Worm (Caenorhabditis elegans) whole organism, L4 larva: ENCODE measurements around the gene ZK546.2.
"Not testable (repeated sequence)": the region's sequence is repeated elsewhere in the genome, so short reads cannot be mapped to it uniquely, and the experiment has no call there.

Experiments
- T20F7.1 ChIP-seq: fragments of 200-800 bp; sonication (Bioruptor generic); optimal IDR thresholded peaks from 2 replicates; lab custom pipeline; 2018; ENCODE audit warnings: mild to moderate bottlenecking, missing genetic modification characterization, missing compliant biosample characterization
- T26A8.4 ChIP-seq: fragments of 200-800 bp; sonication (Bioruptor generic); IDR thresholded peaks from 2 replicates; pipeline ENCODE4 v1.3.6; 2022; ENCODE audit warnings: missing genetic modification characterization, missing compliant biosample characterization
- ZK337.2 ChIP-seq: fragments of 200-800 bp; sonication (Bioruptor generic); IDR thresholded peaks from 2 replicates; pipeline ENCODE4 v1.3.6; 2022; ENCODE audit warnings: missing genetic modification reagents, missing genetic modification characterization, missing compliant biosample characterization
- aly-2 ChIP-seq: sonication (generic microtip); optimal IDR thresholded peaks from 2 replicates; lab custom pipeline; 2018; ENCODE audit warnings: missing biosample characterization, missing genetic modification characterization
- ceh-28 ChIP-seq: fragments of 150-350 bp; optimal IDR thresholded peaks from 2 replicates; lab custom pipeline; 2014; ENCODE audit warnings: missing biosample characterization, missing genetic modification reagents, missing genetic modification characterization
- daf-16 ChIP-seq, 3 experiments: sonication (generic microtip); optimal IDR thresholded peaks; 2 replicates each; lab custom pipeline; 2016 to 2017; ENCODE audit warnings: missing genetic modification characterization in 3 of 3, missing genetic modification reagents in 3 of 3, mild to moderate bottlenecking in 2 of 3, missing compliant biosample characterization in 2 of 3, missing biosample characterization in 1 of 3, moderate library complexity in 1 of 3
- dmd-6 ChIP-seq: fragments of 200-800 bp; sonication (Bioruptor generic); IDR thresholded peaks from 2 replicates; pipeline ENCODE4 v1.3.6; 2022; ENCODE audit warnings: missing genetic modification reagents, missing genetic modification characterization, missing compliant biosample characterization
- dmd-9 ChIP-seq: fragments of 200-800 bp; sonication (Bioruptor generic); IDR thresholded peaks from 2 replicates; pipeline ENCODE4 v1.3.6; 2022; ENCODE audit warnings: missing genetic modification reagents, missing genetic modification characterization, missing compliant biosample characterization
- duxl-1 ChIP-seq: sonication (generic microtip); optimal IDR thresholded peaks from 2 replicates; lab custom pipeline; 2016; ENCODE audit warnings: mild to moderate bottlenecking, missing genetic modification characterization, moderate library complexity, missing compliant biosample characterization; ENCODE audit not compliant: poor library complexity
- dve-1 ChIP-seq: sonication (generic microtip); optimal IDR thresholded peaks from 2 replicates; lab custom pipeline; 2017; ENCODE audit warnings: antibody characterized with exemption, mild to moderate bottlenecking, missing genetic modification characterization, missing compliant biosample characterization; ENCODE audit not compliant: insufficient read depth
- hlh-11 ChIP-seq: fragments of 200-800 bp; sonication (Bioruptor generic); optimal IDR thresholded peaks from 2 replicates; lab custom pipeline; 2018; ENCODE audit warnings: mild to moderate bottlenecking, missing genetic modification characterization, missing compliant biosample characterization
- hlh-30 ChIP-seq: sonication (generic microtip); optimal IDR thresholded peaks from 2 replicates; lab custom pipeline; 2017; ENCODE audit warnings: antibody characterized with exemption, mild to moderate bottlenecking, missing genetic modification characterization, missing compliant biosample characterization; ENCODE audit not compliant: insufficient read depth
- hmg-1.1 ChIP-seq: fragments of 200-800 bp; sonication (Bioruptor generic); IDR thresholded peaks from 2 replicates; pipeline ENCODE4 v1.3.6; 2022; ENCODE audit warnings: missing genetic modification reagents, missing genetic modification characterization, missing compliant biosample characterization
- lim-7 ChIP-seq: fragments of 200-800 bp; sonication (Bioruptor generic); IDR thresholded peaks from 2 replicates; pipeline ENCODE4 v1.3.6; 2022; ENCODE audit warnings: missing genetic modification characterization, missing compliant biosample characterization
- lin-1 ChIP-seq: fragments of 200-800 bp; sonication (Bioruptor generic); IDR thresholded peaks from 2 replicates; pipeline ENCODE4 v1.3.6; 2022; ENCODE audit warnings: missing genetic modification reagents, missing genetic modification characterization, missing compliant biosample characterization
- lin-29 ChIP-seq: fragments of 200-800 bp; sonication (Bioruptor generic); IDR thresholded peaks from 2 replicates; pipeline ENCODE4 v1.3.6; 2022; ENCODE audit warnings: missing genetic modification reagents, missing genetic modification characterization, missing compliant biosample characterization
- lin-38 ChIP-seq: fragments of 200-800 bp; sonication (Bioruptor generic); IDR thresholded peaks from 2 replicates; pipeline ENCODE4 v1.3.6; 2022; ENCODE audit warnings: missing genetic modification reagents, missing genetic modification characterization, missing compliant biosample characterization
- lir-3 ChIP-seq: sonication (generic microtip); optimal IDR thresholded peaks from 2 replicates; lab custom pipeline; 2016; ENCODE audit warnings: mild to moderate bottlenecking, missing genetic modification characterization, missing compliant biosample characterization
- lsy-2 ChIP-seq, 2 experiments: fragments of 150-350 bp in 1 of 2; sonication (generic microtip) in 1 of 2; optimal IDR thresholded peaks; 2 replicates each; lab custom pipeline; 2014 to 2017; ENCODE audit warnings: missing biosample characterization in 2 of 2, missing genetic modification characterization in 2 of 2
- madf-9 ChIP-seq: fragments of 200-800 bp; sonication (Bioruptor generic); conservative IDR thresholded peaks from 2 replicates; pipeline ENCODE4 v1.3.6; 2022; ENCODE audit warnings: missing genetic modification reagents, missing genetic modification characterization, missing compliant biosample characterization
- mdl-1 ChIP-seq, 2 experiments: fragments of 150-350 bp in 1 of 2; sonication (generic microtip) in 1 of 2; optimal IDR thresholded peaks; 2 replicates each; lab custom pipeline; 2014 to 2017; ENCODE audit warnings: missing biosample characterization in 2 of 2, missing genetic modification characterization in 2 of 2
- mdt-29 ChIP-seq: fragments of 200-800 bp; sonication (Bioruptor generic); IDR thresholded peaks from 2 replicates; pipeline ENCODE4 v1.3.6; 2022; ENCODE audit warnings: missing genetic modification reagents, missing genetic modification characterization, missing compliant biosample characterization
- mep-1 ChIP-seq: fragments of 150-350 bp; sonication (generic microtip); optimal IDR thresholded peaks from 3 replicates; lab custom pipeline; 2014; ENCODE audit warnings: missing biosample characterization, missing genetic modification characterization
- mes-2 ChIP-seq: sonication (generic microtip); optimal IDR thresholded peaks from 2 replicates; lab custom pipeline; 2016; ENCODE audit warnings: missing genotype, mild to moderate bottlenecking, missing genetic modification characterization, missing compliant biosample characterization; ENCODE audit not compliant: poor library complexity, severe bottlenecking
- mxl-2 ChIP-seq: fragments of 200-800 bp; sonication (Bioruptor generic); conservative IDR thresholded peaks from 2 replicates; pipeline ENCODE4 v1.3.6; 2022; ENCODE audit warnings: missing genetic modification reagents, missing genetic modification characterization, missing compliant biosample characterization
- mxl-3 ChIP-seq: fragments of 200-800 bp; sonication (Bioruptor generic); optimal IDR thresholded peaks from 2 replicates; lab custom pipeline; 2018; ENCODE audit warnings: mild to moderate bottlenecking, missing genetic modification characterization, missing compliant biosample characterization
- nhr-102 ChIP-seq: sonication (generic microtip); optimal IDR thresholded peaks from 2 replicates; lab custom pipeline; 2016; ENCODE audit warnings: mild to moderate bottlenecking, missing genetic modification characterization, moderate library complexity, missing compliant biosample characterization
- nhr-28 ChIP-seq: fragments of 150-350 bp; optimal IDR thresholded peaks from 2 replicates; lab custom pipeline; 2014; ENCODE audit warnings: missing biosample characterization, missing genetic modification characterization
- nhr-41 ChIP-seq: fragments of 200-800 bp; sonication (Bioruptor generic); IDR thresholded peaks from 2 replicates; pipeline ENCODE4 v1.3.6; 2022; ENCODE audit warnings: missing genetic modification reagents, missing genetic modification characterization, missing compliant biosample characterization
- nhr-42 ChIP-seq: fragments of 200-800 bp; sonication (Bioruptor generic); IDR thresholded peaks from 2 replicates; pipeline ENCODE4 v1.3.6; 2022; ENCODE audit warnings: missing genetic modification characterization, missing compliant biosample characterization
- nhr-48 ChIP-seq: sonication (generic microtip); optimal IDR thresholded peaks from 2 replicates; lab custom pipeline; 2016; ENCODE audit warnings: mild to moderate bottlenecking, missing genetic modification characterization, missing compliant biosample characterization
- nhr-77 ChIP-seq: fragments of 150-350 bp; optimal IDR thresholded peaks from 2 replicates; lab custom pipeline; 2014; ENCODE audit warnings: missing biosample characterization, missing genetic modification characterization
- pha-4 ChIP-seq, 2 experiments: fragments of 150-350 bp in 1 of 2; fragments of 200-800 bp in 1 of 2; sonication (Bioruptor generic) in 1 of 2; IDR thresholded peaks in 1 of 2; optimal IDR thresholded peaks in 1 of 2; 2 replicates each; pipeline versions ENCODE4 v1.3.6 to Lab custom; 2014 to 2022; ENCODE audit warnings: missing genetic modification characterization in 2 of 2, missing genetic modification reagents in 2 of 2, missing biosample characterization in 1 of 2, missing compliant biosample characterization in 1 of 2
- php-3 ChIP-seq: fragments of 200-800 bp; sonication (Bioruptor generic); IDR thresholded peaks from 2 replicates; pipeline ENCODE4 v1.3.6; 2022; ENCODE audit warnings: missing genetic modification reagents, missing genetic modification characterization, missing compliant biosample characterization
- pqm-1 ChIP-seq: sonication (generic microtip); optimal IDR thresholded peaks from 2 replicates; lab custom pipeline; 2017; ENCODE audit warnings: missing biosample characterization, missing genetic modification characterization
- saeg-2 ChIP-seq: fragments of 200-800 bp; sonication (Bioruptor generic); IDR thresholded peaks from 2 replicates; pipeline ENCODE4 v1.3.6; 2022; ENCODE audit warnings: missing genetic modification reagents, missing genetic modification characterization, missing compliant biosample characterization
- skn-1 ChIP-seq: fragments of 150-350 bp; optimal IDR thresholded peaks from 2 replicates; lab custom pipeline; 2014; ENCODE audit warnings: missing biosample characterization, missing genetic modification characterization
- snpc-1.2 ChIP-seq: fragments of 200-800 bp; sonication (Bioruptor generic); IDR thresholded peaks from 2 replicates; pipeline ENCODE4 v1.3.6; 2022; ENCODE audit warnings: missing genetic modification reagents, missing genetic modification characterization, missing compliant biosample characterization
- spr-1 ChIP-seq: sonication (generic microtip); optimal IDR thresholded peaks from 2 replicates; lab custom pipeline; 2016; ENCODE audit warnings: mild to moderate bottlenecking, missing genetic modification characterization, missing compliant biosample characterization
- tra-1 ChIP-seq: fragments of 200-800 bp; sonication (Bioruptor generic); IDR thresholded peaks from 2 replicates; pipeline ENCODE4 v1.3.6; 2022; ENCODE audit warnings: missing genetic modification reagents, missing genetic modification characterization, missing compliant biosample characterization
- unc-62 ChIP-seq, 3 experiments: fragments of 150-350 bp in 1 of 3; sonication (generic microtip); optimal IDR thresholded peaks in 2 of 3; peaks in 1 of 3; 1 replicate in 1 of 3; 2 replicates in 2 of 3; lab custom pipeline; 2014 to 2017; ENCODE audit warnings: missing biosample characterization in 3 of 3, missing genetic modification characterization in 3 of 3, missing genetic modification reagents in 3 of 3, missing genotype in 1 of 3
- zfp-3 ChIP-seq: fragments of 200-800 bp; sonication (Bioruptor generic); conservative IDR thresholded peaks from 2 replicates; pipeline ENCODE4 v1.3.6; 2022; ENCODE audit warnings: missing genetic modification reagents, missing genetic modification characterization, missing compliant biosample characterization
- zip-11 ChIP-seq: fragments of 200-800 bp; sonication (Bioruptor generic); IDR thresholded peaks from 2 replicates; pipeline ENCODE4 v1.3.6; 2022; ENCODE audit warnings: missing genetic modification characterization, missing compliant biosample characterization
- zip-2 ChIP-seq: fragments of 150-350 bp; optimal IDR thresholded peaks from 2 replicates; lab custom pipeline; 2014; ENCODE audit warnings: missing biosample characterization, missing genetic modification characterization

The ZK546.2 gene

DNA sequence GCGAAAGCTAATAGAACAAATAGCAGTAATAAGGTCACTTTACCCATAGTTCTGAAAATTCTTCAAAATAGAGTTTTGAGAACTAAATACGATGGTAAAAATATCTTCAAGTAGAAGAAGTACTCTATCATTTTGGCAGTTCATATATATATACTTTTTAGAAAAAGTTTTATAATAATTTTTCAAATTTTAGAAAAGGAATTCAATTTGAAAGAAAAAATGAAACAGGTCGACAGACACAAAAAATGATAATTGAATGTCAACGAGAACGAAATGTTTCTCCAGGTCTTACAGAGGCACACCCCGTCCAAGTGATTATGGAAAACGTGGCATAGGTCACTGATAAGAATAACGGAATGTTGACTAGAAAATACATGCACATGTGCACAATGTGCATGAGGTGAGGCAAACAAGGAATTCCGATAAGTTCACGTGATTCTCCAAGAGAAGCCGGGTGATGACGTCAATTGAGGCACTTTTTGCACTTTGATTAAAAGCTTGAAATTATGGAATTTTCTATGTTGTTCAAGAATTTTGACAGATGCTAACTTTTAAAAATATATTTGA lies 20.5 kb upstream of the ZK546.2 start, which contains the start of gene aagr-2:
Gene aagr-2 (minus strand): TSS at position 51 of the 567 bp plus-strand sequence.
- peak; percentile 33 for TF ChIP-seq T20F7.1 (GFP tag; lab: Kevin White, UChicago)
- peak; percentile 54 for TF ChIP-seq lin-1 (GFP tag; lab: Robert Waterston, UW)
- TF ChIP-seq nhr-77 (tag; lab: Kevin White, UChicago), result peak; percentile 51
- TF ChIP-seq php-3, result peak; percentile 60
- peak in 1 of 2 experiments; percentile 29 for TF ChIP-seq unc-62 (GFP tag; optimal IDR thresholded peaks at IDR 0.05 in 1 of 2; lab: Kevin White, UChicago)
- no peak for TF ChIP-seq unc-62 (tag; optimal IDR thresholded peaks at IDR 0.05; lab: Kevin White, UChicago)
- TF ChIP-seq nhr-48 (tag; lab: Kevin White, UChicago), result peak; percentile 85
- TF ChIP-seq lin-29 (GFP tag; lab: Robert Waterston, UW), result no peak
- TF ChIP-seq mxl-3 (GFP tag; lab: Kevin White, UChicago), result peak; percentile 75
- TF ChIP-seq hlh-30 (tag; lab: Kevin White, UChicago), result peak; percentile 62
- TF ChIP-seq mdl-1 (tag; optimal IDR thresholded peaks at IDR 0.05; lab: Kevin White, UChicago), result peak; percentile 0 to 86
- TF ChIP-seq ceh-28 (tag; lab: Kevin White, UChicago), result no peak
- TF ChIP-seq dmd-9 (GFP tag; lab: Robert Waterston, UW), result no peak
- TF ChIP-seq pqm-1 (tag; lab: Kevin White, UChicago), result peak; percentile 97
- TF ChIP-seq lir-3 (tag; lab: Kevin White, UChicago), result no peak
- no peak for TF ChIP-seq skn-1 (tag; lab: Kevin White, UChicago)
- peak; percentile 37 for TF ChIP-seq mes-2
- TF ChIP-seq hmg-1.1 (GFP tag; lab: Robert Waterston, UW), result no peak
- no peak for TF ChIP-seq zip-2 (tag; lab: Kevin White, UChicago)
- no peak for TF ChIP-seq ZK337.2 (GFP tag; lab: Robert Waterston, UW)
- TF ChIP-seq hlh-11 (tag; lab: Kevin White, UChicago), result peak; percentile 92
- peak; percentile 99 for TF ChIP-seq nhr-28 (tag; lab: Kevin White, UChicago)
- TF ChIP-seq dmd-6 (GFP tag; lab: Robert Waterston, UW), result peak; percentile 99
- TF ChIP-seq nhr-41 (GFP tag; lab: Robert Waterston, UW), result peak; percentile 77; the same call in 1 of the 2 replicates
- TF ChIP-seq zip-11, result no peak
- TF ChIP-seq duxl-1 (tag; lab: Kevin White, UChicago), result no peak
- 0 out of 2 replicates have a peak, but pooled peaks have one; percentile 27 for TF ChIP-seq mxl-2 (GFP tag; lab: Robert Waterston, UW)
- TF ChIP-seq mep-1, result peak; percentile 62
- TF ChIP-seq nhr-102 (tag; lab: Kevin White, UChicago), result peak; percentile 46
- peak; percentile 60; the same call in 1 of the 2 replicates for TF ChIP-seq saeg-2 (GFP tag; lab: Robert Waterston, UW)
- peak in 1 of 2 experiments; percentile 2 for TF ChIP-seq daf-16 (GFP tag; optimal IDR thresholded peaks at IDR 0.05; lab: Kevin White, UChicago)
- TF ChIP-seq daf-16 (tag; optimal IDR thresholded peaks at IDR 0.05; lab: Kevin White, UChicago), result peak; percentile 94
- TF ChIP-seq dve-1 (tag; lab: Kevin White, UChicago), result peak; percentile 85
- no peak for TF ChIP-seq spr-1 (tag; lab: Kevin White, UChicago)
- TF ChIP-seq mdt-29 (GFP tag; lab: Robert Waterston, UW), result peak; percentile 82
- TF ChIP-seq tra-1 (GFP tag; lab: Robert Waterston, UW), result peak; percentile 81
- TF ChIP-seq lsy-2 (tag; optimal IDR thresholded peaks at IDR 0.05; lab: Kevin White, UChicago), result peak in 1 of 2 experiments; percentile 25
- TF ChIP-seq aly-2 (tag; lab: Kevin White, UChicago), result no peak
- TF ChIP-seq zfp-3 (GFP tag; lab: Robert Waterston, UW), result 0 out of 2 replicates have a peak, but pooled peaks have one; percentile 37

DNA sequence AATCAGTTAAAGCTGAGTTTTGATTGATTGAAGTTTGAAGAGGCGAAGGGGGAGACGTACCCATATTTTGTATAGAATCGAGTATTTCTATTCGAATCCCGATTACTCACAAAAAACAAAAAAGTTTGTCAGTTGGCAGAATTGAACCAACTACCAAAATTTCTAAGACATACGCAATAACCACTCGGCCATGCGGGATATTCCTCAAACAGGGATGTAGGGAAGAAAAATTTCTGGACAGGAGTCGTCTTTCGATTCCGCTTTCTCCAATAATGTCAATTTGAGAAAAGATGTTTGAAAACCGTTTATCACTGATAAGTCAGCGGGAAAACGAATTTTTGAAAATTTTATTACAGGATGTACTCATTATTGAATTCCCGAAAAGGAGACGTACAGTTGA lies 17.5 kb upstream of the ZK546.2 start:
- TF ChIP-seq snpc-1.2 (GFP tag; lab: Robert Waterston, UW), result peak; percentile 79
- TF ChIP-seq php-3, result 0 out of 2 replicates have a peak, but pooled peaks have one; percentile 39
- peak; percentile 70 for TF ChIP-seq mxl-2 (GFP tag; lab: Robert Waterston, UW)
- peak; percentile 76; the same call in 1 of the 2 replicates for TF ChIP-seq ZK337.2 (GFP tag; lab: Robert Waterston, UW)
- TF ChIP-seq zfp-3 (GFP tag; lab: Robert Waterston, UW), result peak; percentile 70; the same call in 1 of the 2 replicates
- TF ChIP-seq lin-29 (GFP tag; lab: Robert Waterston, UW), result 0 out of 2 replicates have a peak, but pooled peaks have one; percentile 15
- TF ChIP-seq pha-4 (GFP tag; IDR thresholded peaks at IDR 0.05; lab: Robert Waterston, UW), result peak; percentile 79; the same call in 1 of the 2 replicates
- TF ChIP-seq pha-4 (tag; optimal IDR thresholded peaks at IDR 0.05; lab: Kevin White, UChicago), result not testable (repeated sequence)
- TF ChIP-seq dmd-6 (GFP tag; lab: Robert Waterston, UW), result peak; percentile 12; the same call in 1 of the 2 replicates
- TF ChIP-seq nhr-42 (GFP tag; lab: Robert Waterston, UW), result peak; percentile 51; the same call in 1 of the 2 replicates
- TF ChIP-seq lin-38 (GFP tag; lab: Robert Waterston, UW), result peak; percentile 81
- TF ChIP-seq lin-1 (GFP tag; lab: Robert Waterston, UW), result peak; percentile 70
- TF ChIP-seq lim-7 (GFP tag; lab: Robert Waterston, UW), result peak; percentile 93
- TF ChIP-seq hmg-1.1 (GFP tag; lab: Robert Waterston, UW), result peak; percentile 59; the same call in 1 of the 2 replicates
- peak; percentile 73 for TF ChIP-seq T26A8.4
- TF ChIP-seq dmd-9 (GFP tag; lab: Robert Waterston, UW), result 0 out of 2 replicates have a peak, but pooled peaks have one; percentile 60
- peak; percentile 58; the same call in 1 of the 2 replicates for TF ChIP-seq madf-9 (GFP tag; lab: Robert Waterston, UW)
